Worm (Caenorhabditis elegans) whole organism, young adult: ENCODE results near the gene R102.6.
"Not testable (repeated sequence)": the region's sequence is repeated elsewhere in the genome, so short reads cannot be mapped to it uniquely, and the experiment has no call there.

Source experiments
- F22D6.2 ChIP-seq: sonication (generic microtip); optimal IDR thresholded peaks from 2 replicates; lab custom pipeline; 2016; ENCODE audit warnings: mild to moderate bottlenecking, missing genetic modification characterization, missing compliant biosample characterization
- T26A5.8 ChIP-seq: sonication (generic microtip); optimal IDR thresholded peaks from 2 replicates; lab custom pipeline; 2016; ENCODE audit warnings: missing genetic modification characterization, missing compliant biosample characterization
- Y53F4B.3 ChIP-seq: fragments of 200-800 bp; sonication (Bioruptor generic); IDR thresholded peaks from 2 replicates; pipeline ENCODE4 v1.3.6; 2022; ENCODE audit warnings: missing genetic modification reagents, missing genetic modification characterization, missing compliant biosample characterization
- Y53G8AR.9 ChIP-seq: fragments of 200-800 bp; sonication (Bioruptor generic); conservative IDR thresholded peaks from 2 replicates; pipeline ENCODE4 v1.3.6; 2022; ENCODE audit warnings: missing genetic modification reagents, missing genetic modification characterization, missing compliant biosample characterization
- Y79H2A.3 ChIP-seq: fragments of 200-800 bp; sonication (Bioruptor generic); conservative IDR thresholded peaks from 2 replicates; pipeline ENCODE4 v1.3.6; 2022; ENCODE audit warnings: missing genetic modification reagents, missing genetic modification characterization, missing compliant biosample characterization
- aptf-3 ChIP-seq: fragments of 200-800 bp; sonication (Bioruptor generic); IDR thresholded peaks from 2 replicates; pipeline ENCODE4 v1.3.6; 2022; ENCODE audit warnings: missing genetic modification characterization, missing compliant biosample characterization
- atf-7 ChIP-seq: sonication (generic microtip); optimal IDR thresholded peaks from 2 replicates; lab custom pipeline; 2017; ENCODE audit warnings: mild to moderate bottlenecking, missing genetic modification characterization, missing compliant biosample characterization
- attf-3 ChIP-seq: fragments of 200-800 bp; sonication (Bioruptor generic); conservative IDR thresholded peaks from 2 replicates; pipeline ENCODE4 v1.3.6; 2022; ENCODE audit warnings: missing genetic modification reagents, missing genetic modification characterization, missing compliant biosample characterization
- attf-5 ChIP-seq: fragments of 200-800 bp; sonication (Bioruptor generic); optimal IDR thresholded peaks from 2 replicates; lab custom pipeline; 2018; ENCODE audit warnings: mild to moderate bottlenecking, missing genetic modification characterization, missing compliant biosample characterization
- cebp-2 ChIP-seq: fragments of 200-800 bp; sonication (Bioruptor generic); IDR thresholded peaks from 2 replicates; pipeline ENCODE4 v1.3.6; 2022; ENCODE audit warnings: missing genetic modification characterization, missing compliant biosample characterization
- ceh-40 ChIP-seq: fragments of 200-800 bp; sonication (Bioruptor generic); IDR thresholded peaks from 2 replicates; pipeline ENCODE4 v1.3.6; 2022; ENCODE audit warnings: missing genetic modification characterization, missing compliant biosample characterization
- ceh-91 ChIP-seq: fragments of 200-800 bp; sonication (Bioruptor generic); IDR thresholded peaks from 2 replicates; pipeline ENCODE4 v1.3.6; 2022; ENCODE audit warnings: missing genetic modification reagents, missing genetic modification characterization, missing compliant biosample characterization
- dpl-1 ChIP-seq: fragments of 150-350 bp; optimal IDR thresholded peaks from 2 replicates; lab custom pipeline; 2014; ENCODE audit warnings: missing biosample characterization, missing genetic modification reagents, missing genetic modification characterization
- egl-44 ChIP-seq: fragments of 200-800 bp; sonication (Bioruptor generic); IDR thresholded peaks from 2 replicates; pipeline ENCODE4 v1.3.6; 2022; ENCODE audit warnings: missing genetic modification reagents, missing genetic modification characterization, missing compliant biosample characterization
- egrh-3 ChIP-seq: fragments of 200-800 bp; sonication (Bioruptor generic); IDR thresholded peaks from 2 replicates; pipeline ENCODE4 v1.3.6; 2022; ENCODE audit warnings: missing genetic modification reagents, missing genetic modification characterization, missing compliant biosample characterization
- ekl-4 ChIP-seq: fragments of 200-800 bp; sonication (Bioruptor generic); IDR thresholded peaks from 2 replicates; pipeline ENCODE4 v1.3.6; 2022; ENCODE audit warnings: missing genetic modification reagents, missing genetic modification characterization, missing compliant biosample characterization
- him-1 ChIP-seq: sonication (generic microtip); optimal IDR thresholded peaks from 2 replicates; lab custom pipeline; 2016; ENCODE audit warnings: missing genotype, missing genetic modification reagents, missing genetic modification characterization, missing compliant biosample characterization
- hsf-1 ChIP-seq: fragments of 200-800 bp; sonication (Bioruptor generic); IDR thresholded peaks from 2 replicates; pipeline ENCODE4 v1.3.6; 2022; ENCODE audit warnings: missing genetic modification reagents, missing genetic modification characterization, missing compliant biosample characterization
- lag-1 ChIP-seq: fragments of 200-800 bp; sonication (Bioruptor generic); IDR thresholded peaks from 2 replicates; pipeline ENCODE4 v1.3.6; 2022; ENCODE audit warnings: missing genetic modification reagents, missing genetic modification characterization, missing compliant biosample characterization
- lin-54 ChIP-seq: fragments of 200-800 bp; sonication (Bioruptor generic); optimal IDR thresholded peaks from 2 replicates; lab custom pipeline; 2018; ENCODE audit warnings: mild to moderate bottlenecking, missing genetic modification characterization, missing compliant biosample characterization
- madf-3 ChIP-seq: fragments of 200-800 bp; sonication (Bioruptor generic); IDR thresholded peaks from 2 replicates; pipeline ENCODE4 v1.3.6; 2022; ENCODE audit warnings: missing genetic modification reagents, missing genetic modification characterization, missing compliant biosample characterization
- mel-28 ChIP-seq: sonication (generic microtip); optimal IDR thresholded peaks from 2 replicates; lab custom pipeline; 2016; ENCODE audit warnings: borderline replicate concordance, mild to moderate bottlenecking, missing genetic modification characterization, missing compliant biosample characterization
- mes-4 ChIP-seq: sonication (generic microtip); optimal IDR thresholded peaks from 2 replicates; lab custom pipeline; 2016; ENCODE audit warnings: missing genotype, missing genetic modification characterization, missing compliant biosample characterization
- nfya-1 ChIP-seq: sonication (generic microtip); optimal IDR thresholded peaks from 2 replicates; lab custom pipeline; 2017; ENCODE audit warnings: antibody characterized with exemption, missing compliant biosample characterization, missing genetic modification characterization, borderline replicate concordance; ENCODE audit not compliant: insufficient read depth
- nfyb-1 ChIP-seq: fragments of 200-800 bp; sonication (Bioruptor generic); IDR thresholded peaks from 2 replicates; pipeline ENCODE4 v1.3.6; 2022; ENCODE audit warnings: missing genetic modification reagents, missing genetic modification characterization, missing compliant biosample characterization
- nhr-120 ChIP-seq: fragments of 200-800 bp; sonication (Bioruptor generic); IDR thresholded peaks from 2 replicates; pipeline ENCODE4 v1.3.6; 2022; ENCODE audit warnings: missing genetic modification characterization, missing compliant biosample characterization
- nhr-179 ChIP-seq: sonication (generic microtip); optimal IDR thresholded peaks from 2 replicates; lab custom pipeline; 2016; ENCODE audit warnings: mild to moderate bottlenecking, missing genetic modification characterization, missing compliant biosample characterization
- nhr-90 ChIP-seq: sonication (generic microtip); optimal IDR thresholded peaks from 2 replicates; lab custom pipeline; 2016; ENCODE audit warnings: missing genotype, mild to moderate bottlenecking, missing genetic modification characterization, missing compliant biosample characterization
- rcor-1 ChIP-seq: fragments of 200-800 bp; sonication (Bioruptor generic); IDR thresholded peaks from 2 replicates; pipeline ENCODE4 v1.3.6; 2022; ENCODE audit warnings: missing genetic modification reagents, missing genetic modification characterization, missing compliant biosample characterization
- repo-1 ChIP-seq: sonication (generic microtip); optimal IDR thresholded peaks from 2 replicates; lab custom pipeline; 2017; ENCODE audit warnings: mild to moderate bottlenecking, missing genetic modification characterization, missing compliant biosample characterization
- snpc-1.1 ChIP-seq: sonication (generic microtip); optimal IDR thresholded peaks from 2 replicates; lab custom pipeline; 2017; ENCODE audit warnings: missing genetic modification characterization, mild to moderate bottlenecking, missing compliant biosample characterization, antibody characterized with exemption, moderate library complexity, missing genotype, missing genetic modification reagents; ENCODE audit not compliant: insufficient read depth
- snpc-1.3 ChIP-seq: sonication (generic microtip); optimal IDR thresholded peaks from 2 replicates; lab custom pipeline; 2017; ENCODE audit warnings: missing genetic modification characterization, mild to moderate bottlenecking, missing compliant biosample characterization, antibody characterized with exemption, moderate library complexity, missing genotype, missing genetic modification reagents; ENCODE audit not compliant: insufficient read depth
- snpc-4 ChIP-seq, 5 experiments: fragments of 150-350 bp in 1 of 5; sonication (generic microtip) in 4 of 5; optimal IDR thresholded peaks; 2 replicates each; lab custom pipeline; 2014 to 2018; ENCODE audit warnings: missing genetic modification characterization in 5 of 5, missing biosample characterization in 3 of 5, antibody characterized with exemption in 2 of 5, mild to moderate bottlenecking in 2 of 5, missing compliant biosample characterization in 2 of 5, missing genotype in 2 of 5, moderate library complexity in 2 of 5, missing genetic modification reagents in 1 of 5
- somi-1 ChIP-seq: fragments of 200-800 bp; sonication (Bioruptor generic); optimal IDR thresholded peaks from 2 replicates; lab custom pipeline; 2018; ENCODE audit warnings: mild to moderate bottlenecking, missing genetic modification characterization, missing compliant biosample characterization
- sptf-2 ChIP-seq: fragments of 200-800 bp; sonication (Bioruptor generic); optimal IDR thresholded peaks from 2 replicates; lab custom pipeline; 2018; ENCODE audit warnings: mild to moderate bottlenecking, missing genetic modification characterization, missing compliant biosample characterization
- tlf-1 ChIP-seq: fragments of 200-800 bp; sonication (Bioruptor generic); optimal IDR thresholded peaks from 2 replicates; lab custom pipeline; 2018; ENCODE audit warnings: mild to moderate bottlenecking, missing genetic modification characterization, missing compliant biosample characterization
- xnd-1 ChIP-seq: sonication (generic microtip); optimal IDR thresholded peaks from 2 replicates; lab custom pipeline; 2016; ENCODE audit warnings: missing genotype, missing genetic modification reagents, missing genetic modification characterization, missing compliant biosample characterization
- ztf-26 ChIP-seq: sonication (generic microtip); optimal IDR thresholded peaks from 2 replicates; lab custom pipeline; 2017; ENCODE audit warnings: missing genetic modification characterization, missing compliant biosample characterization
- ztf-6 ChIP-seq: fragments of 200-800 bp; sonication (Bioruptor generic); IDR thresholded peaks from 2 replicates; pipeline ENCODE4 v1.3.6; 2022; ENCODE audit warnings: missing genetic modification reagents, missing genetic modification characterization, missing compliant biosample characterization

Gene R102.6

DNA sequence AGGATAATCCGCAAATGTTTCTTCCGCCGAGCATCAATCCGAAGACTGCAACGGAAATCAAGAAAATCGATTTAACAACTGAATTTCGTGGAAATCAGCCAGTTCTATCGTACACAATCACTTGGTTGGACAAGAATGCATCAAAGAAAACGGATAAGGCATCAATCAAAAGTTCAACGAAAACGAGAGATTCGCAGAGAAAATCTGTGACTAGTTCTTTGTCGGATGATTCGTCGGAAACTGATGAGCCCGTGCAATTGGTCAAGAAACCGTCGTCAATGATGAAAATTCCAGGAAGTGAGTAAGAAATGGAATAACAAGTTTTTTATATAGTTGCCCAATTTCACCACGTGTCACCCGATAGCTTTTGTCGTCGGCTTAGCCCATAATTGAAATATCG lies at the start of gene R102.6:
R102.6 (minus strand) TSS at position 101 of the 400 bp plus-strand sequence.
- TF ChIP-seq dpl-1 (GFP tag; lab: Kevin White, UChicago) (no peak), nhr-179 (tag; lab: Kevin White, UChicago) (no peak), Y53F4B.3 (GFP tag; lab: Robert Waterston, UW) (no peak), nhr-90 (tag; lab: Kevin White, UChicago) (no peak), rcor-1 (GFP tag; lab: Robert Waterston, UW) (no peak), attf-3 (GFP tag; lab: Robert Waterston, UW) (no peak), cebp-2 (GFP tag; lab: Robert Waterston, UW) (no peak)

DNA sequence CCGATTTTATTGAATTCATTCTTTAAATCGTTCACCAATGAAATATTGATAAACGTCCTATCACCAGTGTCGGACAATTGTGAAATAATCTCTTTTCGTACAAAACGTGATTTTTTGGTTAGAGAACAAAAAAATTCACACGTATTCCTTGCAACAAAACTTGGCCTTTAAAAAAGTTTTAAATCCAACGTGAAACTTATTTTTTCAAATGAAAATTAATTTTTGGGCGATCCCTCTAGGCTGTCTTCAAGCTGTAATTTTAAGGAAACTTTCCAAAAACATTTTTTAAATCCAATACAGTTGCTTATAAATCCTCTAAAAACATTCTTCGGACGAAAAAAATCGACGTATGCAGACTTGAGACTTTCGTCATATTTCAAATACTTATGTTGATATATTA lies 48.7 kb upstream of the R102.6 start, which contains the start of gene T25B9.5:
T25B9.5 (minus strand) TSS at position 101 of the 400 bp plus-strand sequence.
- no peak for TF ChIP-seq T26A5.8

DNA sequence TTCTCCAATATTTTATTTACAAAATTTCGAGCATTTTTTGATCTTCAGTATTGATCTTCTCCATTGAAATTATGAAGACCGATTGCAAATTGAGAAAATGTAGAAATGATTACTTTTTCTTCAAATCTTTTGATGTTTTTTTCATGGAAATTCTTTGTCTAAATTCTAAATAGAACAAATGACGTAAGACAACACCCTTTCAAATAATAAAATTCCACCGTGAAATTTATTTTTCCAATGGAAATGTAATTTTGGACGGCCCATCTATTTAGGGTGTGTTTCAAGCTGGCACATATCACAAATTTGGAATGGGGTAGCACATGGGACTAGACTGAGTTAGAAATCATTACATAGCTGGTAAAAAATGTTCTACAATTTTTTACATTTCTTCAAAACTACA lies 45.8 kb upstream of the R102.6 start, which contains the start of gene T25B9.2:
T25B9.2 (minus strand) TSS at position 101 of the 400 bp plus-strand sequence.
- TF ChIP-seq snpc-4 (GFP tag; optimal IDR thresholded peaks at IDR 0.05; lab: Kevin White, UChicago); snpc-4 (tag; optimal IDR thresholded peaks at IDR 0.05; lab: Kevin White, UChicago); xnd-1 (tag; lab: Kevin White, UChicago); dpl-1 (GFP tag; lab: Kevin White, UChicago): not testable (repeated sequence)

DNA sequence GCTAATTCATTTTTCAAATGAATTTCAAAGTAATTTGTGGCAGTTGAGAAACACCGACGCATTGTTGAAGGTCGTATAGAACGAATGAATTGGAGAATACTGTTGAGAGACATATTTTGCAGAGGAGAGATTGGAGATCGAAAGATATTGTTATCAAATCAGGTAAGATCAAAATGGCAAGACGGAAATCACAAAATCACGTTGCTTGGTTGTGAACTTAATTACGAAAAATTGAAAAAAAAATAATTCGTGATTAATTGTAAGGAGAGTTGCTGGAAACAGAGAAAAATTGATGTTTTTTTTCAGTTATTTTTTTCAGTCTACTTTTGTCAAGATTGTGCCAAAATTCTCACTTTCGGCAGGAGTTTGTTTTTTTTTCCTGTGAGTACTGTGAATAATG lies 44.1 kb upstream of the R102.6 start, which contains the start of gene T25B9.1:
T25B9.1 (minus strand) TSS at position 101 of the 400 bp plus-strand sequence.
- TF ChIP-seq tlf-1 (GFP tag; lab: Kevin White, UChicago) (no peak), Y53G8AR.9 (GFP tag; lab: Robert Waterston, UW) (no peak), cebp-2 (GFP tag; lab: Robert Waterston, UW) (no peak), somi-1 (GFP tag; lab: Kevin White, UChicago) (no peak), egrh-3 (GFP tag; lab: Robert Waterston, UW) (no peak), repo-1 (tag; lab: Kevin White, UChicago) (no peak), lag-1 (GFP tag; lab: Robert Waterston, UW) (no peak), mes-4 (no peak), nhr-179 (tag; lab: Kevin White, UChicago) (no peak), egl-44 (GFP tag; lab: Robert Waterston, UW) (no peak), snpc-1.3 (tag; lab: Kevin White, UChicago) (no peak), ztf-26 (tag; lab: Kevin White, UChicago) (no peak), sptf-2 (GFP tag; lab: Kevin White, UChicago) (no peak), snpc-1.1 (no peak), T26A5.8 (no peak), aptf-3 (no peak), dpl-1 (GFP tag; lab: Kevin White, UChicago) (no peak), ceh-91 (GFP tag; lab: Robert Waterston, UW) (no peak), nfyb-1 (GFP tag; lab: Robert Waterston, UW) (no peak)

DNA sequence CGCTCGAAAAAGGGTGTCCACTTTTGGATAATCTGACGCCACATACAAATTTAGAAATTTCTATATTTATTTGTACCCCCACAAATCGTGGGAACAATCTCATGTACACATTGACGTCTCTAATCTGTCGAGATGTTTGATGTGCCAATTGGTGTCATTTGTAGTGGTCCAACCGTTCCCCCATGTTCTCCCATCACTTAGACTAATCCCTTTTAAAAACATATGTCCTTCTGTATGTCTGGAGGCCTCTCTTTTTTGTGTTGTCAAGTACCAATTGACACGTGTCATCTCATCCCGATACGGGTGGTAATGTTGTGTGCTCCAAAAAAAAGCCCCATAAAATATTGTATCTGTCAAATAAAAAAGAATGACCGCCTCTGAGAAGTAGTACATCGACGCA lies 39.3 kb upstream of the R102.6 start:
- TF ChIP-seq hsf-1, result no peak
- TF ChIP-seq sptf-2 (GFP tag; lab: Kevin White, UChicago), result no peak
- TF ChIP-seq attf-5 (GFP tag; lab: Kevin White, UChicago), result no peak
- no peak for TF ChIP-seq lin-54 (GFP tag; lab: Kevin White, UChicago)
- TF ChIP-seq nfya-1 (tag; lab: Kevin White, UChicago), result no peak
- no peak for TF ChIP-seq him-1 (tag; lab: Kevin White, UChicago)
- no peak for TF ChIP-seq Y79H2A.3 (GFP tag; lab: Robert Waterston, UW)
- no peak for TF ChIP-seq ekl-4 (GFP tag; lab: Robert Waterston, UW)
- TF ChIP-seq mel-28 (tag; lab: Kevin White, UChicago), result no peak
- TF ChIP-seq madf-3 (GFP tag; lab: Robert Waterston, UW), result no peak
- no peak for TF ChIP-seq nhr-120 (GFP tag; lab: Robert Waterston, UW)
- TF ChIP-seq F22D6.2 (tag; lab: Kevin White, UChicago), result no peak
- TF ChIP-seq ceh-40 (GFP tag; lab: Robert Waterston, UW), result no peak
- TF ChIP-seq egrh-3 (GFP tag; lab: Robert Waterston, UW), result no peak
- TF ChIP-seq ztf-6, result no peak
- TF ChIP-seq atf-7, result no peak
